Fruit fly (Drosophila melanogaster) ovary, adult (tissue): ENCODE measurements around the gene CG17906.

ENCODE experiments used
- CG17801 ChIP-seq: fragments of 200-800 bp; optimal IDR thresholded peaks from 2 replicates; lab custom pipeline; 2019; ENCODE audit warnings: missing biosample characterization, mild to moderate bottlenecking, missing genetic modification characterization, moderate library complexity; ENCODE audit not compliant: partially characterized antibody

CG17906 gene

DNA sequence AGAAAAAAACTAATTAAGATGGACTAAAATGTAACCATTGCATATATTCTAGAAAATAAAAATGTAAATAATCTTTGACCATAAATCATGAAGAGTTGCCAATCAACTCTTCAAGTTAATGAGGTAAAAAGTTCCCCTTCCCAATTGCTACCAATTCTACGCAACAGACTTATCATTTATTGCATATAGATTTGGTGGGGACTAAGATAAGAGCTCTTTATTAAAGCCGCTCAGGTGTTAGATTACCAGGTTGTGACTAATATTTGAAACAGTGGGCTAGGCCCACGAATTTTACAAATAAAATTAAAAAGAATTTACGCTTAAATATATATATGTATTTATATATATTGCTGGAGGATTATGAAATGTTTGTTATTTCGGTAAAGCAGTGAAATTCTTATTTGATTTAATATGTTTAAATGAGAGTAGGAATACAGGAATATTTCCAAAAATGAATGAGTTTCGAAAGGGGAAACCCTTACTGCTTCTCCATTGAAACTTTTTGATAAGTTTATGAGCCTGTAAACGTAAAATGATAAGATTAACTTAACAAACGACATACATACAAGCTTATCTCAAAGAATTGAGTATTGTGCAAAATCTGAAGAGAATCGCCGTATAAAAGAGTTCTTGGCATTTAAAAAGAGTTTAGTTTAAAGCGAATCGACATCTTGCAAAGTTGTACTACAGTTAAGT lies 17.5 kb downstream of the CG17906 start, which contains the start of gene CG13102:
Gene CG13102 (plus strand): TSS at position 646 of the 696 bp plus-strand sequence.
- no peak for TF ChIP-seq CG17801 (GFP tag; lab: Kevin White, UChicago)

DNA sequence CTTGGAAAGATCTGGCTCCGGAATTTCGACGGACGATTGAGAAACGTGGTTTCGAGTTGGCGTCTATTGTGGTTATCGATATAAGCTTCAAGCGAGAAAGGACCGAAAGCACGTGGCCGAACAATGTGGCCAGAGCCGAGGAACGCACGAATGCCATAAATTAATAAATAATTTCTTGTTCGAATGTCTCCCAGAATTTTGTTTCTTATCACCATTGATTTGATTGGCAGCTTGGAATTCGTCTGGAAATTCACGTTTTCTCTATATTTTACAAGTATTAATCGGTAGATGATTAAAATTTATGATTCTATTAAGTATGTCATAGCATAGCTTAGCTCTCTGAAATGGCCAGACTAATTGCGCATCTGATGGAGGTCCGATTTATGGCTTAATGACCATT lies 19.8 kb downstream of the CG17906 start, which contains the start of gene Rcd-1r:
Gene Rcd-1r (minus strand): TSS at position 101 of the 400 bp plus-strand sequence.
- TF ChIP-seq CG17801 (GFP tag; lab: Kevin White, UChicago): no peak

DNA sequence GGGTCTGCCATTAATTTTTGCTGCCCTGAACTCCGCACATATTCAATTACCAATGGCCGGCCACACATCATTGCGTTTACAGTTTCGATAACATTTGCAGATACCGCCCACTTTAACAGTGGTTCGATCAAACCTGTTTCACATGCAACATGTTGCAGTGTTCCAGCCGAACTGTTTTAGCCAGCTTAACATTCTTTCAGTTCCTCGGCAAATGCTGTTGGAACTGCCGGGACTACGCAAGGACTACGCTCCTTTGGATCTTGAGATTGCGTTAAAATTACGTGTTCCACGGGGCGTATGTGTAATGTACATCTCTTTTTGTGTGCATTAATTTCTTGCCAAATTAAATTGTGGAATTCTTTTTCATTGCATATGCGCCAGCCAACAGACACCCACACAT lies 25.2 kb downstream of the CG17906 start:
- TF ChIP-seq CG17801 (GFP tag; lab: Kevin White, UChicago): no peak

DNA sequence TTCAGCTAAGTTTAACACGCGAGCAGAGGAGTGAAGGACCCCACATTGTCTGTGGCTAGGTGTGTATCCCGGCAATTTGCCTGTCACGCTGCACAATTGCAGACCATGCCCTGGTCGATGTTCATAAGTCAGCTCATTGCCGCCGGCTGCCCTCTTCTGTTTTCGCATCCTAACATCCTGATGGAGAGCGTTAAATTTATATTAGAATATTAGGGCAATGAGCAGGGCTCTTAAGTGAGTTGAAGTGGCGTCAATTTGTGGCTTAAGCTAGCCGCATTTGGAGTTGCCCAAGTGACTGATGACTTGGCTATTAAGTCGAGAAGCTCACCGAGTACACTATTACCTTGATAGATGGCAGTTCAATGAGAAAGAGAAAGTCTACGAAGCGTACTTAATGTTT lies 32.0 kb downstream of the CG17906 start:
- TF ChIP-seq CG17801 (GFP tag; lab: Kevin White, UChicago): no peak

DNA sequence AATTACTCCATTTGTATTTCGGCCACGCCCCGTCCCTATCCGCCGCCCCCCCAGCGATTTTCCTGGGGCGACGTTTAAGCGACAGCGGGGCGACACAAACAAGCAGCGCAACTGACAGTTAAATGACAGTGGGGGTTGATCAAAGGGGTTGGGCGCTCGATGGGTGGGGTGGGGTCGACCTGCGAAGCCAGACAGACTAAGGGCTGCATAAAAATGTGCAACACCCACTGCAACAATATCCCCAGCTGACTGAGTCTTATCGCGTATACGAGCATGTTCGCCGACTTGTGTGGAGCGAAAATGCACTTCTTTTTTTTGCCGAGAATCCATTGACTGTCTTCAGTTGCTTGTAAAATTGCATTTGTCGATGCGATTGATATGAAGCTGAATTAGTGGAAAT lies 37.5 kb downstream of the CG17906 start, which contains the start of gene CG9582:
Gene CG9582 (minus strand): TSS at position 101 of the 400 bp plus-strand sequence.
- TF ChIP-seq CG17801 (GFP tag; lab: Kevin White, UChicago): no peak
